Worm (Caenorhabditis elegans): ENCODE measurements around the gene acr-3.

DNA sequence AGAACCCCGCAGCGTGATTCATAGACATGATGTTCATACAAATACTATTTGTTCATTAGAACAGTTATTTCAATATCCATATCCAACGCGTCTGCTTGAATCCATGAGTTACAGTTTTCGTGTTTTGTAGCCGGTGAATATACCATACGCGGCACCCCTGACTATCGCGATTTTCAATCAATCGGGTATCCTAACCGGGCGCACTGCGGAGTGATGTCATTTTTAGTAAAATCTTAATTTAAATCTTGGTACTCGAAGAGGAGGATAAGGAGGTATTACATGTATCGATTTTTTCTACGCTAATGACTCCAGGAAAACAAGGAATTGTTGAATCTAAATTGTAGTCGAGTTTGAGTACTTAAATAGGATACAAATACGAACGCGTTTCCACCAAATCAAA lies 40.0 kb upstream of the acr-3 start:
- TF ChIP-seq C17E4.6 (GFP tag; IDR thresholded peaks at IDR 0.05), result no peak
- no peak for TF ChIP-seq zim-3 (tag; optimal IDR thresholded peaks at IDR 0.05)
- no peak for TF ChIP-seq dpl-1 (GFP tag; optimal IDR thresholded peaks at IDR 0.05)
- no peak for TF ChIP-seq unc-130 (GFP tag; optimal IDR thresholded peaks at IDR 0.05)
- TF ChIP-seq ztf-22 (GFP tag; optimal IDR thresholded peaks at IDR 0.05), result no peak
- TF ChIP-seq Y53G8AR.9 (GFP tag; conservative IDR thresholded peaks at IDR 0.05), result no peak
- TF ChIP-seq unc-62 (GFP tag; optimal IDR thresholded peaks at IDR 0.05), result no peak
- no peak for TF ChIP-seq pha-4 (tag; optimal IDR thresholded peaks at IDR 0.05)
- TF ChIP-seq ccch-3 (GFP tag; optimal IDR thresholded peaks at IDR 0.05), result no peak
- TF ChIP-seq efl-1 (GFP tag; optimal IDR thresholded peaks at IDR 0.05), result no peak
- TF ChIP-seq nhr-90 (tag; optimal IDR thresholded peaks at IDR 0.05), result no peak
- TF ChIP-seq fkh-3 (tag; optimal IDR thresholded peaks at IDR 0.05), result no peak

All from whole organism, young adult.